Fruit fly (Drosophila melanogaster): ENCODE data around the gene CG14624.

DNA sequence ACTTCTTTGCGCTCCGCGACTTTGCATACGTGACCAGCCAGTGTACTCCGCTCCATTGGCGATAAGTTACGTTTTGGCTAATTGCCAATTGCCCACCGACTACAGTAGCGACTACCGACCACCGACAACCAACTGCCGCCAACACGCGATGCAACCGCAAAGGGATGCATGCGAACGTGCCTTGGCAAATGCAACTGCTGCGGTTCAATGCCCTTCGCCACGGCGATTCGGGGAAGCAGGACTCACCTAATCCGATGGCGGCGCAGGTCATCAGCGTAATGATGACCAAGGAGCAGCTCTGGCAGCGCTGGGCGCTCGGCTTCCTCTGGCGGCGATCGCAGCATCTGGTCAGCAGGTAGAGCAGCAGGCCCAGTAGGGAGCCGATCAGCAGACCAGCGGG is 19.3 kb downstream of the CG14624 start:
- TF ChIP-seq psq (optimal IDR thresholded peaks at IDR 0.05) (no peak), CG8478 (optimal IDR thresholded peaks at IDR 0.05) (no peak), usp (GFP tag; optimal IDR thresholded peaks at IDR 0.05) (no peak), Dll (optimal IDR thresholded peaks at IDR 0.05) (no peak), pan (optimal IDR thresholded peaks at IDR 0.05) (no peak), EcR (GFP tag; optimal IDR thresholded peaks at IDR 0.05) (no peak)

Data from whole organism.